Worm (Caenorhabditis elegans) whole organism, early embryonic: ENCODE results near the gene F26F4.12.

ENCODE experiments used
- B0310.2 ChIP-seq: sonication (generic microtip); optimal IDR thresholded peaks from 2 replicates; lab custom pipeline; 2016; ENCODE audit warnings: mild to moderate bottlenecking, missing genetic modification characterization, missing compliant biosample characterization
- F13C5.2 ChIP-seq: sonication (generic microtip); optimal IDR thresholded peaks from 2 replicates; lab custom pipeline; 2017; ENCODE audit warnings: mild to moderate bottlenecking, missing genetic modification characterization, inconsistent platforms, missing compliant biosample characterization
- aly-1 ChIP-seq: sonication (generic microtip); optimal IDR thresholded peaks from 2 replicates; lab custom pipeline; 2016; ENCODE audit warnings: missing genetic modification characterization, missing compliant biosample characterization
- ama-1 ChIP-seq: fragments of 150-350 bp; optimal IDR thresholded peaks from 2 replicates; lab custom pipeline; 2014
- ceh-13 ChIP-seq: fragments of 200-800 bp; sonication (Bioruptor generic); optimal IDR thresholded peaks from 2 replicates; lab custom pipeline; 2018; ENCODE audit warnings: mild to moderate bottlenecking, missing genetic modification characterization, missing compliant biosample characterization
- ceh-36 ChIP-seq: sonication (generic microtip); optimal IDR thresholded peaks from 2 replicates; lab custom pipeline; 2016; ENCODE audit warnings: missing genetic modification characterization, inconsistent platforms, missing compliant biosample characterization
- ets-7 ChIP-seq: sonication (generic microtip); optimal IDR thresholded peaks from 2 replicates; lab custom pipeline; 2016; ENCODE audit warnings: missing genotype, missing genetic modification characterization, missing compliant biosample characterization
- pes-1 ChIP-seq: fragments of 200-800 bp; sonication (Bioruptor generic); IDR thresholded peaks from 2 replicates; pipeline ENCODE4 v1.3.6; 2022; ENCODE audit warnings: missing genetic modification reagents, missing genetic modification characterization, missing compliant biosample characterization
- tra-4 ChIP-seq: sonication (generic microtip); optimal IDR thresholded peaks from 2 replicates; lab custom pipeline; 2017; ENCODE audit warnings: missing genetic modification characterization, missing compliant biosample characterization

DNA sequence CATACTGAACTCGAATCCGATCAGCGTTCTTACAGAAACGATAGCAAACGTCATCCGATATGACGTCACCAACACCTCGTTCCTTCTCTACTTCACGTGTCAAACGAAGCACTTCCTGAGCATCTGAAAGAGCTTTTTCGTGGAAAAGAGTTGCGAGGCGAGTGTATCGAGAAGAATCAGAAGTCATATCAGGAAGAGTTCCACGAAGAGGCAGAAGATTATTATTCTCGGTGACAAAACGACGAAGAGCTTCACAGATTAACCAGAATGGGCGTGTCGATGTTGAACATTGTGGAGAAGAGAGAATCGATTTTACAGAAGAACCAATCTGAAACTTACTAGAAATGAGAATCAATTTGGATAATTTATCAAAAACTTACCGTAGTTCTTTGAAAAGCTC is 9.1 kb upstream of the F26F4.12 start:
- TF ChIP-seq aly-1 (tag; lab: Kevin White, UChicago) (no peak), F13C5.2 (tag; lab: Kevin White, UChicago) (no peak), ama-1 (lab: Kevin White, UChicago) (no peak), B0310.2 (tag; lab: Kevin White, UChicago) (no peak), tra-4 (tag; lab: Kevin White, UChicago) (no peak), ets-7 (tag; lab: Kevin White, UChicago) (no peak), ceh-36 (no peak), ceh-13 (no peak), pes-1 (GFP tag; lab: Robert Waterston, UW) (no peak)
